Fruit fly (Drosophila melanogaster): ENCODE measurements around the gene CG15721.

The CG15721 gene

DNA sequence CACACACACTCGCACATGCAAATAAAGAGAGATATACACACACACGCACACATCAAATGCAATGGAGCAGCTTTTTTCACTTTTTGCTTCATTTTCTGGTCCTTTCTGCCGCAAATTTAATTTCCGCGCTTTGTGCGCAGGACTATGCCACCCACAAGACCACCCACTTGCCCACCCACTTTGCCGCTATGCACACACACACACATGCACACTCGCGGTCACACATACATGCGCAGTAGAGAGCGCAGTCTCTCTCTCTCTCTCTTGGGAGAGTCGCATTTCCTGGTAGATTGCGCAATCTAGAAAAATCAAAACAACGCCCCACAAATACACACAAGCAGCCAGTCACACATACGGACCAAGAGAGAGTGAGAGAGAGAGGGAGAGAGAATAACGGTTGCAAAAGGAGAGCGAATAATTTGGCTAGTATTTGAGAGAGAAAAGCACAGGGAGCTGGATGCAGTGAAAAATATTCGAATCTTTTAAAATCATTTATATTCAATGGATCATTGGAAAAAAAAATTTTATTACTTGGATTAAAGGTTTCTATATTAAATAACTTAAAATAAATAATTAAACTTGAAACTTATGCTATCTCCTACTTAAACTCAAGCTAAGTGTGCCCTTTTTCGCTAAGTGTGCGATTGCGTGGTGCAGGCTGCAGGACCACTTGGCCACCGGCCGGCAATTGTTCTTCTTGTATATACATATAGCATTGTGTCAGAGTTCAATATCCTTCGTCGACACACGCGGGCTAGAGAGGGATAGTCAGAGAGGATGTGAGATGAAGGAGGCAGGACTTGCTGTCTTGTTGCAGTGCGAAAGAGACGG is 44.9 kb upstream of the CG15721 start:
- TF ChIP-seq CG8119 (GFP tag; IDR thresholded peaks at IDR 0.05) (peak; percentile 50), Gug (GFP tag; IDR thresholded peaks at IDR 0.05) (0 out of 2 replicates have a peak, but pooled peaks have one; percentile 34), Blimp-1 (GFP tag; optimal IDR thresholded peaks at IDR 0.05) (no peak), CG1621 (tag; optimal IDR thresholded peaks at IDR 0.05) (no peak), CG10631 (GFP tag; optimal IDR thresholded peaks at IDR 0.05) (peak; percentile 31), CG4318 (GFP tag; optimal IDR thresholded peaks at IDR 0.05) (no peak), fkh (GFP tag; optimal IDR thresholded peaks at IDR 0.05) (no peak), CG8319 (GFP tag; optimal IDR thresholded peaks at IDR 0.05) (no peak), CG8632 (GFP tag; optimal IDR thresholded peaks at IDR 0.05) (peak; percentile 25), Lpt (GFP tag; optimal IDR thresholded peaks at IDR 0.05) (no peak), CG6163 (GFP tag; IDR thresholded peaks at IDR 0.05) (peak; percentile 66), dac (GFP tag; optimal IDR thresholded peaks at IDR 0.05) (no peak), lz (GFP tag; optimal IDR thresholded peaks at IDR 0.05) (no peak), Sox14 (GFP tag; optimal IDR thresholded peaks at IDR 0.05) (no peak), Eip93F (GFP tag; optimal IDR thresholded peaks at IDR 0.05) (no peak), CG9139 (GFP tag; optimal IDR thresholded peaks at IDR 0.05) (no peak), CG11762 (GFP tag; optimal IDR thresholded peaks at IDR 0.05; ENCODE audit: insufficient read depth) (no peak), CG10669 (GFP tag; optimal IDR thresholded peaks at IDR 0.05) (peak; percentile 10), spab (GFP tag; optimal IDR thresholded peaks at IDR 0.05) (no peak), svp (GFP tag) (no peak), achi (GFP tag; optimal IDR thresholded peaks at IDR 0.05) (peak; percentile 5), Met (GFP tag; optimal IDR thresholded peaks at IDR 0.05) (peak; percentile 10), Ets96B (tag; optimal IDR thresholded peaks at IDR 0.05) (peak; percentile 20), net (GFP tag; optimal IDR thresholded peaks at IDR 0.05) (no peak), Smox (GFP tag; optimal IDR thresholded peaks at IDR 0.05) (no peak), fd85E (GFP tag; optimal IDR thresholded peaks at IDR 0.05) (no peak), fd59A (GFP tag; optimal IDR thresholded peaks at IDR 0.05) (no peak), CG31627 (GFP tag; optimal IDR thresholded peaks at IDR 0.05) (no peak), Hr39 (GFP tag; optimal IDR thresholded peaks at IDR 0.05) (no peak), topi (GFP tag; optimal IDR thresholded peaks at IDR 0.05) (peak; percentile 19), Eip78C (GFP tag) (peak; percentile 81), acj6 (GFP tag; optimal IDR thresholded peaks at IDR 0.05) (peak; percentile 34), CG3032 (tag; optimal IDR thresholded peaks at IDR 0.05) (peak; percentile 33), Hr38 (GFP tag; optimal IDR thresholded peaks at IDR 0.05) (no peak), esn (GFP tag; optimal IDR thresholded peaks at IDR 0.05) (peak; percentile 0), vri (GFP tag; optimal IDR thresholded peaks at IDR 0.05) (no peak), dsx (GFP tag; optimal IDR thresholded peaks at IDR 0.05; ENCODE audit: poor library complexity, severe bottlenecking) (peak; percentile 14), CG6854 (GFP tag; optimal IDR thresholded peaks at IDR 0.05) (no peak), salr (GFP tag; optimal IDR thresholded peaks at IDR 0.05) (no peak), Hr4 (GFP tag; optimal IDR thresholded peaks at IDR 0.05) (no peak), cyc (GFP tag; optimal IDR thresholded peaks at IDR 0.05) (no peak), pdm3 (GFP tag; optimal IDR thresholded peaks at IDR 0.05) (no peak), Eip75B (GFP tag; optimal IDR thresholded peaks at IDR 0.05) (no peak), CG3919 (GFP tag; optimal IDR thresholded peaks at IDR 0.05) (no peak), CG11902 (GFP tag; optimal IDR thresholded peaks at IDR 0.05) (no peak), Sox15 (GFP tag; optimal IDR thresholded peaks at IDR 0.05) (no peak), CG7368 (GFP tag; optimal IDR thresholded peaks at IDR 0.05) (no peak), ss (GFP tag; optimal IDR thresholded peaks at IDR 0.05) (peak in 1 of 2 experiments; percentile 43), OdsH (GFP tag; optimal IDR thresholded peaks at IDR 0.05) (peak; percentile 6), CG32006 (GFP tag; optimal IDR thresholded peaks at IDR 0.05) (peak; percentile 17), CG15336 (GFP tag; IDR thresholded peaks at IDR 0.05) (peak; percentile 68)

Data from whole organism, prepupa.